Fruit fly (Drosophila melanogaster): ENCODE measurements around the gene CG42586.
"Not testable (repeated sequence)": the region's sequence is repeated elsewhere in the genome, so short reads cannot be mapped to it uniquely, and the experiment has no call there.

The CG42586 gene

DNA sequence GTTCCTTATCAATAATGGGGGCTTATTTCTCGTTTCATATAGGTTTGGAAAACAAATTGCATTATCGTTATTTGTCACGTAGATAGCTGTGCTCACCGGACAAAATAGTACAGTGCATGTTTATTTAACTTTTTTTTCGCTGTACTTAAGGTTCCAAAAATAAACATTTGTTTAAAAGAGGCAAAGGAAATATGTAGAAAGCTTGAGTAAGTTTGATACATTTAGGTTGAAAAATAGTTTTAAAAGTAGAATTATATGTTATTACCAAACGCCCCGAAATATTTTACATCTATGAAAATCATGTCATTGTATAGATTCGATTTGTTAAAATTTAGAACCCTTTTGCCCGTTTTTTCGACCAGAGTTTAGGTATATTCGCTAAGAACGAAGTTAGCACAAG is 6.1 kb downstream of the CG42586 start, which contains the start of gene CG31835:
TSS of gene CG31835 (plus strand) at position 301 of the 400 bp plus-strand sequence.
- not testable (repeated sequence) for TF ChIP-seq ttk, insv, Sin3A (optimal IDR thresholded peaks at IDR 0.05)

DNA sequence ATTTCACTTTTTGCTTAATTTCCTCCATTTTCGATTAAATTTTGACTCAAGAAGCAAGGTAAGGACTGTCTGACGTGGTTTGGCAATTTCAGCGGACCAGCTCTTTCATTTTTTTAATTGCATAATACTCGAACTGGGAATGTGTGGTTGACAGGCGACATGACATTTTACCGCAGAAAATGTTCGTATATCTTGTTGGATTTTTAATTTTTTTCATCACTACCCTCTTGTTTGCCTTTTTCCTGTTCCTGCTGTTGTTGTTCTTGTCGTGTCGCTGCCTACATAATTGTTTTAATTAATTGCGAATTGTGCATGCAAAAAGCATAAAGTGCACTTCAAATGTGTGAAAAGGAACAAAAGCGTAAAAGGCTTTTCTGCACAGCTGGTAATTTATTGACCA is 11.6 kb downstream of the CG42586 start, which contains the start of gene CG42685:
TSS of gene CG42685 (minus strand) at position 101 of the 400 bp plus-strand sequence.
- TF ChIP-seq ttk (optimal IDR thresholded peaks at IDR 0.05) = no peak

DNA sequence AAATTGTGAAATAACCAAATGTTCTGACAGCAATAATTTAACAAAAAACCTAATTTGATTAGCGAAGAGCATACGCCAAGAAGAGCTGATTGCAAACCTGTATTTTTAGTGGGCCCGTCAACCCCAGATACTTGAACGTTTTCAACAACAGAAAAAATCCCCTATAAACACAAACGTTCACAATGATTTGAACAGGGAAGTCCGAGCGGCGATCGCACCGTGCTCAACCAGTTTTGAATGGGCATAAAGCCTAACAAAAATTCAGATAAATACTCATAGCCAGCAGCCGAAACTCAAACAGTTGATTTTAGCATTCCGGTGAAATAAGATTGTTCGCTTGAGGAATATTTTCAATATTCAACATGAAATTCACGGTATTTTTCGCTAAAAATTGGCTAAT is 28.2 kb downstream of the CG42586 start, which contains the start of gene CG34165:
TSS of gene CG34165 (plus strand) at position 284 of the 400 bp plus-strand sequence.
- TF ChIP-seq ttk (optimal IDR thresholded peaks at IDR 0.05) = no peak
- TF ChIP-seq Sin3A (optimal IDR thresholded peaks at IDR 0.05) = no peak
- TF ChIP-seq Myc (optimal IDR thresholded peaks at IDR 0.05) = no peak
- TF ChIP-seq insv (optimal IDR thresholded peaks at IDR 0.05) = no peak
- TF ChIP-seq h (optimal IDR thresholded peaks at IDR 0.05) = no peak
- TF ChIP-seq psq (optimal IDR thresholded peaks at IDR 0.05) = no peak

DNA sequence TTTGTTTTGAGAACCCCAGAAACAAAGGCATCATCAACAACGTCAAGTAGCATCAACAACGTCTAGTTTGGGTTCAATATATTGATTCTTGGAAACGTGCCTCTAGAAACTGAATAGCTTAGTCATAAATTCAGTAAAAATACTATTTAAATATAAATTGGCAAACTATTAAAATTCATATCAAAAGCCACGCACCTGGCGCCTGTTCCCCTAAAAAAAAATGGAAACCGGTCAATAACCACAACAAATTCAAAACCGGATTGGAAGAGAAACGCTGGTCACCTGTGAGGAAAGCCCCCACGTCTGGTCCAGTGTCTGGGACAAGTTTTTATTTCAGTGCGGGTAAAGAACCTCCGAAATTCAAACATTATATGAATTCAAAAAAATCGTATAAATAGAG is 29.4 kb downstream of the CG42586 start, which contains the start of gene CG15282:
TSS of gene CG15282 (plus strand) at position 227 of the 400 bp plus-strand sequence.
- no peak for TF ChIP-seq Sin3A (optimal IDR thresholded peaks at IDR 0.05)
- TF ChIP-seq psq (optimal IDR thresholded peaks at IDR 0.05) = no peak
- TF ChIP-seq Myc (optimal IDR thresholded peaks at IDR 0.05) = no peak

DNA sequence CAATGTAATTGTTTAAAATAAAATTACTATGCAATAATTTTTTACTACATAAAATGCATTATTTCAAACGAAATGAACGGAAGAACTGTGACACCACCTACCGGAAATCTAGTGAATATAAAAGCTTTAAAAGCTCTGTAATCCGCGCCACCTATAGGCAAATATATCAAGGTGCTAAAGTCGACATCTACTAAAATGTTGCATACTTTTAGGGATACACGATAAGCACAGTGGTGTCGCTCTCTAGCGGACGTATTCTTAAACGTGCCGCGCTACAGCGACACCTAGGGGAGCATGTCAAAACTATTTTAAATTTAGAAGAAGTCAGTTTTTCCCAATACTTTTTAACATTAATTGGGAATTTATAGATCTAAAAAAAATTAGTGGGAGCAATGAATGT is 35.4 kb downstream of the CG42586 start:
- TF ChIP-seq insv (optimal IDR thresholded peaks at IDR 0.05) = no peak
- no peak for TF ChIP-seq Sin3A (optimal IDR thresholded peaks at IDR 0.05)
- TF ChIP-seq psq (optimal IDR thresholded peaks at IDR 0.05) = no peak
- TF ChIP-seq ttk (optimal IDR thresholded peaks at IDR 0.05) = no peak
- no peak for TF ChIP-seq Myc (optimal IDR thresholded peaks at IDR 0.05)
- no peak for TF ChIP-seq h (optimal IDR thresholded peaks at IDR 0.05)

DNA sequence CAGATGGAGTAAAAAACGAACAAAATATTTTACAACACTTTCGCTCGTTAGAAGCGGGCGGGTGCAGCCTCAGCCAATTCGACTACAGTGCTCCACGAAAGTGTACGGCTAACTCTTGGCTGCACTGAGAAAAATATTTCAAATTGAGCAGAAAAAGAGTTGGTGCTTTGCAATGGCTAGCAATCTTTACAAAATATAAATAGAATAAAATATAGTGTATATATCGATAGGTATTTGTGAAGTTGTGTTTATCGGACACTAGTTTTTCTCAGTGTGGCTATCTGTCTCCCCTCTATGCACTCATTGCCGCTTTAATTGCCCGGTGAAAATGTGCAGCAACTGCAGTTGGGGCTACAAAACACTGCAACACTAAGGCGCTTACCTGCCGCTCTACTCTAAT is 40.1 kb downstream of the CG42586 start:
- TF ChIP-seq h (optimal IDR thresholded peaks at IDR 0.05) (no peak), Sin3A (optimal IDR thresholded peaks at IDR 0.05) (no peak), psq (optimal IDR thresholded peaks at IDR 0.05) (no peak), ttk (optimal IDR thresholded peaks at IDR 0.05) (no peak), Myc (optimal IDR thresholded peaks at IDR 0.05) (no peak), insv (optimal IDR thresholded peaks at IDR 0.05) (no peak)

DNA sequence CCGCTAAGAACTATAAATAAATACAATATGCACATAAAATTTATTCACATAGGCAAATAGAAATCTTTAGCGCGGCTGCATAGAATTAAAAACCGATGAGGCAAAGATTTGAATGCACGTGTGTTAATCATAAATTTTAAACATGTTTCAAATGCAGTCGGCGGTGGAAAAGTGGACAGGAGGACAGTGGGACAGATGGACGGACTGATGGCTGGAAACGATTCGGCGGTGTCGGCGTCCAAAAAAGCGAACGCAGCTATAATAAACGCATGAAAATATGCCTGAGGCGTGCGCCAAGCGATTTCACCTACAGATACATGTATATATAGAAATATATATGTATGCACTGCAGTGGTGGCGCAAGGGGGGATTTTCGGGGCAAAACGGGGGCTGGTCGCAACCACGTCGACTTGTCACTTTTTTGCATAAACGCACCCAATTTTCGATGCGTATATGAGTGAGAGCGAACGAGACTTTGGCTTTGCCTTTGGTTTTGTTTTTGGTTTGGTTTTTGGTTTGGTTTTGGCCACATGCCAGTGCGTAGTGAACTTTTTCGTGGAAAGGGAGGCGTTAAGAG is 42.1 kb downstream of the CG42586 start:
- TF ChIP-seq Sin3A (optimal IDR thresholded peaks at IDR 0.05) = no peak
- TF ChIP-seq ttk (optimal IDR thresholded peaks at IDR 0.05) = no peak
- no peak for TF ChIP-seq insv (optimal IDR thresholded peaks at IDR 0.05)
- TF ChIP-seq h (optimal IDR thresholded peaks at IDR 0.05) = no peak
- no peak for TF ChIP-seq psq (optimal IDR thresholded peaks at IDR 0.05)
- no peak for TF ChIP-seq Myc (optimal IDR thresholded peaks at IDR 0.05)

DNA sequence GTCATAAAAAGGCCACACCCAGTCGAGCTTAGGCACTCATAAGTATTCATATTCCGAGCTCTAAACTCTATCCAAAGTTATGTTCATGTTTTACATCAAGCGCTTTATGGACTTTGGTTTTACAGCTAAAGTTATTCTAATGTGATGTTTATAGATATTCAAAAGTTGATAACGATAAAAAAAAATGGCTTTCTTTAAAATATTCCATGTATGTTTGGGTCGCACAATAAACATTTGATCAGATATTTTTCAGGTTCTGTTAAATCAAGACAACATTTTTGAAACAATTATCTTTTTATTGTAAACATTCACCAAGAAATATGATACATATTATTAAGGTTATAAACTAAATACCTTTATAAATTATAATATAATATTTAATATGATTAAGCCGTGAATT is 42.7 kb downstream of the CG42586 start:
- no peak for TF ChIP-seq h (optimal IDR thresholded peaks at IDR 0.05)
- no peak for TF ChIP-seq psq (optimal IDR thresholded peaks at IDR 0.05)
- no peak for TF ChIP-seq Sin3A (optimal IDR thresholded peaks at IDR 0.05)
- TF ChIP-seq Myc (optimal IDR thresholded peaks at IDR 0.05) = no peak
- no peak for TF ChIP-seq ttk (optimal IDR thresholded peaks at IDR 0.05)

DNA sequence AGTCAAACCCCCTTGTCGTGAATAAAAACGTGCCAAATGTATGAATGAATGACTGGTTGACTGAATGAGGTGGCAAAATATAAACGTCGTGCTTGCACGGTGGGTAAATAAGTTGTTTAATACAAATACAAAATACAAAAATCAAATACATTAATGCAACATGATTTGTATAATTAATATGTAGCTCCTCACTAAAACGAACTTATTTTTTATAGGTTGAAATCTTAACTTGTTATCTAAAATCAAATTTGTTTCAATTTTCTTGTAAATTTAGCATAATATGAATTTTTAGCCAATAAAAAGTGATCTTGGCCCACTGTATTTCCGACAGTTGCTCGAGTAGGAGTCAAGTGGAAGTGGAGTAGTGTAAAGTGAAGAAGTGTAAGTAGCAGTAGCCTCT is 43.7 kb downstream of the CG42586 start:
- TF ChIP-seq insv (optimal IDR thresholded peaks at IDR 0.05) = no peak
- no peak for TF ChIP-seq h (optimal IDR thresholded peaks at IDR 0.05)
- TF ChIP-seq Sin3A (optimal IDR thresholded peaks at IDR 0.05) = no peak
- no peak for TF ChIP-seq ttk (optimal IDR thresholded peaks at IDR 0.05)
- no peak for TF ChIP-seq Myc (optimal IDR thresholded peaks at IDR 0.05)
- no peak for TF ChIP-seq psq (optimal IDR thresholded peaks at IDR 0.05)

DNA sequence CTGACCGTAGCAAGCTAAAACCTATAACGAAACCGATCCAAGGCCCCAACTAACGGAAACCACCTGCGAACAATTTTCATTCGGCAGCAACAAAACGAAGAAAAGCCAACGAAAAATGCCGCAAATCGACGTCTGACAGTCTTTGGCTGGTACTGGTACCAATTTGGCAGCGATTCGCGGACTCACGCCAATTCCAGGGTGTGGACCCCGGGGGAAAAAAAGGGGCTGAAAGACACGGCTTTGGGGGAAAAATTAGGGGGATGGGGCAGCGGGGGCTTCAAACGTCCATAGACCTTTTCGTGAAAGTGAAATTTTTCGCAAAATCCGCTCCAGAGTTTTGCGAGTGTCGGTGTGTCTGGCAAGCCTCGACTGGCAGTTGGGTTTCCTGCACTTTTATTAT is 48.0 kb downstream of the CG42586 start:
- TF ChIP-seq Sin3A (optimal IDR thresholded peaks at IDR 0.05) (no peak), insv (optimal IDR thresholded peaks at IDR 0.05) (no peak), Myc (optimal IDR thresholded peaks at IDR 0.05) (no peak), psq (optimal IDR thresholded peaks at IDR 0.05) (no peak), h (optimal IDR thresholded peaks at IDR 0.05) (no peak), ttk (optimal IDR thresholded peaks at IDR 0.05) (no peak)

Data from Kc167 (cell line).